Worm (Caenorhabditis elegans) whole organism, L3 larva: Measurements from ENCODE around the gene gfat-2.

Experiments
- R02D3.7 ChIP-seq: fragments of 150-350 bp; optimal IDR thresholded peaks from 2 replicates; lab custom pipeline; 2014; ENCODE audit warnings: missing biosample characterization, missing genetic modification characterization
- ama-1 ChIP-seq: fragments of 150-350 bp; optimal IDR thresholded peaks from 2 replicates; lab custom pipeline; 2018
- daf-12 ChIP-seq: fragments of 150-350 bp; optimal IDR thresholded peaks from 2 replicates; lab custom pipeline; 2014; ENCODE audit warnings: missing biosample characterization, missing genetic modification reagents, missing genetic modification characterization
- elt-1 ChIP-seq: fragments of 150-350 bp; optimal IDR thresholded peaks from 2 replicates; lab custom pipeline; 2014; ENCODE audit warnings: missing biosample characterization, missing genetic modification characterization
- elt-3 ChIP-seq, 3 experiments: fragments of 150-350 bp in 1 of 3; sonication (generic microtip) in 2 of 3; optimal IDR thresholded peaks; 2 replicates in 2 of 3; 4 replicates in 1 of 3; lab custom pipeline; 2014 to 2017; ENCODE audit warnings: missing biosample characterization in 3 of 3, missing genetic modification characterization in 3 of 3
- fkh-10 ChIP-seq: sonication (generic microtip); optimal IDR thresholded peaks from 2 replicates; lab custom pipeline; 2017; ENCODE audit warnings: missing biosample characterization, missing genetic modification reagents, missing genetic modification characterization
- lin-39 ChIP-seq: fragments of 150-350 bp; optimal IDR thresholded peaks from 2 replicates; lab custom pipeline; 2018; ENCODE audit warnings: missing biosample characterization, missing genetic modification reagents, missing genetic modification characterization
- nhr-11 ChIP-seq: fragments of 150-350 bp; optimal IDR thresholded peaks from 2 replicates; lab custom pipeline; 2014; ENCODE audit warnings: missing biosample characterization, missing genetic modification characterization
- nhr-12 ChIP-seq: fragments of 150-350 bp; optimal IDR thresholded peaks from 2 replicates; lab custom pipeline; 2014; ENCODE audit warnings: missing biosample characterization, missing genetic modification characterization
- nhr-25 ChIP-seq: sonication (generic microtip); optimal IDR thresholded peaks from 2 replicates; lab custom pipeline; 2017; ENCODE audit warnings: missing biosample characterization, missing genetic modification characterization
- nhr-77 ChIP-seq: fragments of 150-350 bp; optimal IDR thresholded peaks from 2 replicates; lab custom pipeline; 2014; ENCODE audit warnings: missing biosample characterization, missing genetic modification characterization
- tbx-2 ChIP-seq: sonication (generic microtip); optimal IDR thresholded peaks from 2 replicates; lab custom pipeline; 2016; ENCODE audit warnings: mild to moderate bottlenecking, missing genetic modification characterization, missing compliant biosample characterization
- unc-62 ChIP-seq: fragments of 150-350 bp; sonication (generic microtip); optimal IDR thresholded peaks from 4 replicates; lab custom pipeline; 2014; ENCODE audit warnings: missing biosample characterization, missing genetic modification reagents, missing genetic modification characterization

ce11 chrIV:11401482-11401881 is 8.5 kb upstream of the gfat-2 start:
- TF ChIP-seq fkh-10 = no peak
- no peak for TF ChIP-seq ama-1
- TF ChIP-seq daf-12 (tag; lab: Kevin White, UChicago) = no peak
- TF ChIP-seq nhr-25 (tag; lab: Kevin White, UChicago) = no peak
- TF ChIP-seq nhr-12 (tag; lab: Kevin White, UChicago) = no peak
- no peak for TF ChIP-seq lin-39 (tag; lab: Kevin White, UChicago)
- no peak for TF ChIP-seq R02D3.7 (tag; lab: Kevin White, UChicago)
- no peak for TF ChIP-seq elt-1
- no peak for TF ChIP-seq elt-3 (tag; optimal IDR thresholded peaks at IDR 0.05; lab: Kevin White, UChicago)
- TF ChIP-seq tbx-2 (tag; lab: Kevin White, UChicago) = no peak
- TF ChIP-seq nhr-77 (tag; lab: Kevin White, UChicago) = no peak
- no peak for TF ChIP-seq unc-62
- TF ChIP-seq nhr-11 (tag; lab: Kevin White, UChicago) = no peak
